Worm (Caenorhabditis elegans) whole organism, L4 larva: ENCODE measurements around the gene cnp-3.
A peak's percentile ranks its signal among the peaks of the same experiment; 100 is the strongest.

ENCODE experiments used
- F37D6.2 ChIP-seq: sonication (generic microtip); optimal IDR thresholded peaks from 2 replicates; lab custom pipeline; 2016; ENCODE audit warnings: mild to moderate bottlenecking, missing genetic modification characterization, missing compliant biosample characterization
- F44E2.7 ChIP-seq: fragments of 200-800 bp; sonication (Bioruptor generic); IDR thresholded peaks from 2 replicates; pipeline ENCODE4 v2.1.2; 2022; ENCODE audit warnings: missing genetic modification characterization, missing compliant biosample characterization
- T20F7.1 ChIP-seq: fragments of 200-800 bp; sonication (Bioruptor generic); optimal IDR thresholded peaks from 2 replicates; lab custom pipeline; 2018; ENCODE audit warnings: mild to moderate bottlenecking, missing genetic modification characterization, missing compliant biosample characterization
- T26A8.4 ChIP-seq: fragments of 200-800 bp; sonication (Bioruptor generic); IDR thresholded peaks from 2 replicates; pipeline ENCODE4 v1.3.6; 2022; ENCODE audit warnings: missing genetic modification characterization, missing compliant biosample characterization
- Y75B8A.6 ChIP-seq: fragments of 200-800 bp; sonication (Bioruptor generic); IDR thresholded peaks from 2 replicates; pipeline ENCODE4 v1.3.6; 2022; ENCODE audit warnings: missing genetic modification reagents, missing genetic modification characterization, missing compliant biosample characterization
- aha-1 ChIP-seq: fragments of 150-350 bp; peaks from one replicate; lab custom pipeline; 2014; ENCODE audit warnings: missing biosample characterization, missing genetic modification characterization
- ama-1 ChIP-seq: fragments of 150-350 bp; optimal IDR thresholded peaks from 2 replicates; lab custom pipeline; 2014; ENCODE audit warnings: inconsistent platforms, mixed read lengths
- arid-1 ChIP-seq: fragments of 200-800 bp; sonication (Bioruptor generic); conservative IDR thresholded peaks from 2 replicates; pipeline ENCODE4 v1.3.6; 2022; ENCODE audit warnings: missing genetic modification reagents, missing genetic modification characterization, missing compliant biosample characterization
- attf-4 ChIP-seq: sonication (generic microtip); optimal IDR thresholded peaks from 3 replicates; lab custom pipeline; 2017; ENCODE audit warnings: missing biosample characterization, missing genetic modification characterization
- ceh-28 ChIP-seq: fragments of 150-350 bp; optimal IDR thresholded peaks from 2 replicates; lab custom pipeline; 2014; ENCODE audit warnings: missing biosample characterization, missing genetic modification reagents, missing genetic modification characterization
- ceh-32 ChIP-seq: sonication (generic microtip); optimal IDR thresholded peaks from 2 replicates; lab custom pipeline; 2016; ENCODE audit warnings: mild to moderate bottlenecking, missing genetic modification characterization, missing compliant biosample characterization; ENCODE audit not compliant: poor library complexity
- ctbp-1 ChIP-seq: fragments of 200-800 bp; sonication (Bioruptor generic); IDR thresholded peaks from 2 replicates; pipeline ENCODE4 v1.3.6; 2022; ENCODE audit warnings: missing genetic modification reagents, missing genetic modification characterization, missing compliant biosample characterization
- daf-8 ChIP-seq: fragments of 200-800 bp; sonication (Bioruptor generic); IDR thresholded peaks from 2 replicates; pipeline ENCODE4 v1.3.6; 2022; ENCODE audit warnings: missing genetic modification characterization, missing compliant biosample characterization
- dmd-8 ChIP-seq: fragments of 200-800 bp; sonication (Bioruptor generic); IDR thresholded peaks from 2 replicates; pipeline ENCODE4 v1.3.6; 2022; ENCODE audit warnings: missing genetic modification characterization, missing compliant biosample characterization
- dmd-9 ChIP-seq: fragments of 200-800 bp; sonication (Bioruptor generic); IDR thresholded peaks from 2 replicates; pipeline ENCODE4 v1.3.6; 2022; ENCODE audit warnings: missing genetic modification reagents, missing genetic modification characterization, missing compliant biosample characterization
- dpl-1 ChIP-seq: fragments of 150-350 bp; optimal IDR thresholded peaks from 2 replicates; lab custom pipeline; 2014; ENCODE audit warnings: missing biosample characterization, missing genetic modification reagents, missing genetic modification characterization
- dve-1 ChIP-seq: sonication (generic microtip); optimal IDR thresholded peaks from 2 replicates; lab custom pipeline; 2017; ENCODE audit warnings: antibody characterized with exemption, mild to moderate bottlenecking, missing genetic modification characterization, missing compliant biosample characterization; ENCODE audit not compliant: insufficient read depth
- egl-27 ChIP-seq: sonication (generic microtip); optimal IDR thresholded peaks from 3 replicates; lab custom pipeline; 2017; ENCODE audit warnings: missing biosample characterization, missing genetic modification reagents, missing genetic modification characterization
- fkh-10 ChIP-seq: fragments of 150-350 bp; optimal IDR thresholded peaks from 2 replicates; lab custom pipeline; 2014; ENCODE audit warnings: missing biosample characterization, missing genetic modification reagents, missing genetic modification characterization
- gei-8 ChIP-seq: fragments of 200-800 bp; sonication (Bioruptor generic); optimal IDR thresholded peaks from 2 replicates; lab custom pipeline; 2018; ENCODE audit warnings: mild to moderate bottlenecking, missing genetic modification characterization, missing compliant biosample characterization
- hlh-11 ChIP-seq: fragments of 200-800 bp; sonication (Bioruptor generic); optimal IDR thresholded peaks from 2 replicates; lab custom pipeline; 2018; ENCODE audit warnings: mild to moderate bottlenecking, missing genetic modification characterization, missing compliant biosample characterization
- jun-1 ChIP-seq: fragments of 150-350 bp; optimal IDR thresholded peaks from 2 replicates; lab custom pipeline; 2014; ENCODE audit warnings: missing biosample characterization, missing genetic modification reagents, missing genetic modification characterization
- lin-1 ChIP-seq: fragments of 200-800 bp; sonication (Bioruptor generic); IDR thresholded peaks from 2 replicates; pipeline ENCODE4 v1.3.6; 2022; ENCODE audit warnings: missing genetic modification reagents, missing genetic modification characterization, missing compliant biosample characterization
- lin-13 ChIP-seq: fragments of 150-350 bp; optimal IDR thresholded peaks from 2 replicates; lab custom pipeline; 2014; ENCODE audit warnings: missing biosample characterization, missing genetic modification reagents, missing genetic modification characterization
- lsy-2 ChIP-seq, 2 experiments: fragments of 150-350 bp in 1 of 2; sonication (generic microtip) in 1 of 2; optimal IDR thresholded peaks; 2 replicates each; lab custom pipeline; 2014 to 2017; ENCODE audit warnings: missing biosample characterization in 2 of 2, missing genetic modification characterization in 2 of 2
- madf-9 ChIP-seq: fragments of 200-800 bp; sonication (Bioruptor generic); conservative IDR thresholded peaks from 2 replicates; pipeline ENCODE4 v1.3.6; 2022; ENCODE audit warnings: missing genetic modification reagents, missing genetic modification characterization, missing compliant biosample characterization
- mdl-1 ChIP-seq, 2 experiments: fragments of 150-350 bp in 1 of 2; sonication (generic microtip) in 1 of 2; optimal IDR thresholded peaks; 2 replicates each; lab custom pipeline; 2014 to 2017; ENCODE audit warnings: missing biosample characterization in 2 of 2, missing genetic modification characterization in 2 of 2
- mdt-29 ChIP-seq: fragments of 200-800 bp; sonication (Bioruptor generic); IDR thresholded peaks from 2 replicates; pipeline ENCODE4 v1.3.6; 2022; ENCODE audit warnings: missing genetic modification reagents, missing genetic modification characterization, missing compliant biosample characterization
- mep-1 ChIP-seq: fragments of 150-350 bp; sonication (generic microtip); optimal IDR thresholded peaks from 3 replicates; lab custom pipeline; 2014; ENCODE audit warnings: missing biosample characterization, missing genetic modification characterization
- mxl-3 ChIP-seq: fragments of 200-800 bp; sonication (Bioruptor generic); optimal IDR thresholded peaks from 2 replicates; lab custom pipeline; 2018; ENCODE audit warnings: mild to moderate bottlenecking, missing genetic modification characterization, missing compliant biosample characterization
- nhr-10 ChIP-seq: fragments of 150-350 bp; optimal IDR thresholded peaks from 2 replicates; lab custom pipeline; 2014; ENCODE audit warnings: missing biosample characterization, missing genetic modification characterization
- nhr-11 ChIP-seq: fragments of 150-350 bp; optimal IDR thresholded peaks from 2 replicates; lab custom pipeline; 2014; ENCODE audit warnings: missing biosample characterization, missing genetic modification characterization
- nhr-111 ChIP-seq: fragments of 200-800 bp; sonication (Bioruptor generic); optimal IDR thresholded peaks from 2 replicates; lab custom pipeline; 2018; ENCODE audit warnings: mild to moderate bottlenecking, missing genetic modification characterization, missing compliant biosample characterization
- nhr-6 ChIP-seq: fragments of 150-350 bp; optimal IDR thresholded peaks from 2 replicates; lab custom pipeline; 2014; ENCODE audit warnings: missing biosample characterization, missing genetic modification characterization
- nhr-77 ChIP-seq: fragments of 150-350 bp; optimal IDR thresholded peaks from 2 replicates; lab custom pipeline; 2014; ENCODE audit warnings: missing biosample characterization, missing genetic modification characterization
- php-3 ChIP-seq: fragments of 200-800 bp; sonication (Bioruptor generic); IDR thresholded peaks from 2 replicates; pipeline ENCODE4 v1.3.6; 2022; ENCODE audit warnings: missing genetic modification reagents, missing genetic modification characterization, missing compliant biosample characterization
- rbr-2 ChIP-seq: sonication (generic microtip); optimal IDR thresholded peaks from 2 replicates; lab custom pipeline; 2016; ENCODE audit warnings: missing genotype, missing genetic modification characterization, missing compliant biosample characterization
- set-16 ChIP-seq: fragments of 200-800 bp; sonication (Bioruptor generic); IDR thresholded peaks from 2 replicates; pipeline ENCODE4 v1.3.6; 2022; ENCODE audit warnings: missing genetic modification reagents, missing genetic modification characterization, missing compliant biosample characterization
- snpc-4 ChIP-seq: fragments of 150-350 bp; optimal IDR thresholded peaks from 2 replicates; lab custom pipeline; 2014; ENCODE audit warnings: missing biosample characterization, missing genetic modification characterization
- tag-97 ChIP-seq: fragments of 200-800 bp; sonication (Bioruptor generic); IDR thresholded peaks from 2 replicates; pipeline ENCODE4 v1.3.6; 2022; ENCODE audit warnings: missing genetic modification characterization, missing compliant biosample characterization
- vab-7 ChIP-seq: fragments of 200-800 bp; sonication (Bioruptor generic); IDR thresholded peaks from 2 replicates; pipeline ENCODE4 v1.3.6; 2022; ENCODE audit warnings: missing genetic modification reagents, missing genetic modification characterization, missing compliant biosample characterization
- ztf-11 ChIP-seq: fragments of 150-350 bp; optimal IDR thresholded peaks from 2 replicates; lab custom pipeline; 2014; ENCODE audit warnings: missing biosample characterization, missing genetic modification characterization

cnp-3 gene

DNA sequence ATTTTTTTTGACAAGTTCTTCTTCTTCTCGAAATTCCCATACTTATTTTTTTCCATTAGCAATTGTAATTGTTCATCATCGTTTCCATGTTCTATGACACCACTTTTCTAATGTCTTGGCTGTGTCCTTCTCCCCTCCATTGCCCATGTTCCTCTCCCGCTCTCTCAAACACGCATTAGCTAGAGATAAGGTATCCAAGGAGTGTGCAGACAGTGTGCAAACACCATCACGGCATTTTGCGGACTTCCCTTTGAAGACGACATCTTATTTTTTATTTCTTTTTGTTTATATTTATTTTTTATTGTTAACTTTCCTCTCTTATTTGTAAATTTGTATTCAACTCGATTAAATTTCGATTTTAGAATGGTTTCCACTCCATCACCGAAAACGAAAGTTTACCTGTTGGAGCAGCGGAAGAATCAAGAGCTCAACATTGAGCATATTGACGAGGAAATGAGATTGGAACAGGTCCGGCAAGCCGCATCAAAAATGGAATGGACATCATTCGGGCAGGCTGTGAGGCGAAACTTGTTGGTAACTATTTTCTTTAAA lies 13.3 kb upstream of the cnp-3 start, which contains the start of gene mdt-1.2 (continued):
- TF ChIP-seq dmd-8 (GFP tag; lab: Robert Waterston, UW) (no peak), php-3 (GFP tag; lab: Robert Waterston, UW) (no peak), set-16 (no peak), rbr-2 (tag; lab: Kevin White, UChicago) (peak; percentile 71), egl-27 (tag; lab: Kevin White, UChicago) (no peak), T20F7.1 (no peak), ama-1 (lab: Kevin White, UChicago) (no peak), dve-1 (tag; lab: Kevin White, UChicago) (peak; percentile 87), F37D6.2 (peak; percentile 18), arid-1 (GFP tag; lab: Robert Waterston, UW) (0 out of 2 replicates have a peak, but pooled peaks have one; percentile 61), mep-1 (peak; percentile 86), nhr-11 (peak; percentile 3), ceh-28 (no peak), gei-8 (GFP tag; lab: Kevin White, UChicago) (no peak), aha-1 (tag; lab: Kevin White, UChicago) (peak; percentile 93), mdt-29 (GFP tag; lab: Robert Waterston, UW) (no peak), nhr-111 (GFP tag; lab: Kevin White, UChicago) (no peak), mdl-1 (tag; optimal IDR thresholded peaks at IDR 0.05; lab: Kevin White, UChicago) (peak; percentile 26 to 70), daf-8 (GFP tag; lab: Robert Waterston, UW) (no peak), lsy-2 (tag; optimal IDR thresholded peaks at IDR 0.05; lab: Kevin White, UChicago) (no peak), ceh-32 (tag; lab: Kevin White, UChicago) (no peak), snpc-4 (tag; lab: Kevin White, UChicago) (no peak), nhr-10 (tag; lab: Kevin White, UChicago) (no peak), T26A8.4 (no peak), jun-1 (tag; lab: Kevin White, UChicago) (peak; percentile 25), madf-9 (no peak), lin-1 (GFP tag; lab: Robert Waterston, UW) (no peak), Y75B8A.6 (GFP tag; lab: Robert Waterston, UW) (no peak), F44E2.7 (GFP tag; lab: Robert Waterston, UW) (no peak), vab-7 (GFP tag; lab: Robert Waterston, UW) (no peak), nhr-77 (tag; lab: Kevin White, UChicago) (peak; percentile 15), tag-97 (GFP tag; lab: Robert Waterston, UW) (no peak), lin-13 (GFP tag; lab: Kevin White, UChicago) (peak; percentile 1), dmd-9 (GFP tag; lab: Robert Waterston, UW) (0 out of 2 replicates have a peak, but pooled peaks have one; percentile 7), dpl-1 (GFP tag; lab: Kevin White, UChicago) (peak; percentile 66), attf-4 (tag; lab: Kevin White, UChicago) (no peak), nhr-6 (tag; lab: Kevin White, UChicago) (peak; percentile 63), mxl-3 (GFP tag; lab: Kevin White, UChicago) (peak; percentile 48), ztf-11 (tag; lab: Kevin White, UChicago) (no peak), hlh-11 (tag; lab: Kevin White, UChicago) (peak; percentile 75), fkh-10 (GFP tag; lab: Kevin White, UChicago) (no peak), ctbp-1 (GFP tag; lab: Robert Waterston, UW) (no peak)
